Worm (Caenorhabditis elegans): ENCODE data around the gene fut-2.

ce11 chrV:6565851-6566386 is 9.8 kb downstream of the fut-2 start, which contains the start of gene K04A8.1:
- TF ChIP-seq unc-62 (GFP tag; optimal IDR thresholded peaks at IDR 0.05): no peak
- TF ChIP-seq R02D3.7 (tag; optimal IDR thresholded peaks at IDR 0.05): no peak
- TF ChIP-seq blmp-1 (tag; optimal IDR thresholded peaks at IDR 0.05; ENCODE audit: insufficient read depth): no peak
- TF ChIP-seq sma-3 (GFP tag; optimal IDR thresholded peaks at IDR 0.05): no peak
- no peak for TF ChIP-seq nhr-23 (tag; optimal IDR thresholded peaks at IDR 0.05)
- no peak for TF ChIP-seq ztf-11 (tag; optimal IDR thresholded peaks at IDR 0.05)
- TF ChIP-seq F13H6.1 (tag; optimal IDR thresholded peaks at IDR 0.05): no peak
- TF ChIP-seq unc-39 (tag; optimal IDR thresholded peaks at IDR 0.05): no peak
- no peak for TF ChIP-seq mbf-1 (tag; optimal IDR thresholded peaks at IDR 0.05)
- TF ChIP-seq C34F6.9 (tag; optimal IDR thresholded peaks at IDR 0.05): no peak
- TF ChIP-seq elt-3 (tag; optimal IDR thresholded peaks at IDR 0.05): no peak
- TF ChIP-seq ama-1 (optimal IDR thresholded peaks at IDR 0.05): no peak
- TF ChIP-seq skn-1 (tag; optimal IDR thresholded peaks at IDR 0.05): no peak

Measured in whole organism, L2 larva.